Worm (Caenorhabditis elegans): ENCODE data around the gene Y105C5B.19.

- TF ChIP-seq tbx-2 (tag; optimal IDR thresholded peaks at IDR 0.05): no peak
- TF ChIP-seq ceh-2 (tag; optimal IDR thresholded peaks at IDR 0.05): no peak
- TF ChIP-seq ceh-19 (GFP tag; optimal IDR thresholded peaks at IDR 0.05): no peak
- TF ChIP-seq fkh-10 (GFP tag; optimal IDR thresholded peaks at IDR 0.05): no peak
- no peak for TF ChIP-seq tbx-7 (tag; optimal IDR thresholded peaks at IDR 0.05)
- no peak for TF ChIP-seq nhr-11 (tag; optimal IDR thresholded peaks at IDR 0.05)
- no peak for TF ChIP-seq madf-2 (tag; optimal IDR thresholded peaks at IDR 0.05)
- TF ChIP-seq pha-4 (tag; optimal IDR thresholded peaks at IDR 0.05): no peak
- no peak for TF ChIP-seq sox-4 (tag; optimal IDR thresholded peaks at IDR 0.05)
- TF ChIP-seq unc-55 (GFP tag; optimal IDR thresholded peaks at IDR 0.05): no peak
- TF ChIP-seq ama-1 (optimal IDR thresholded peaks at IDR 0.05): no peak
Observed at ce11 chrIV:15997906-15998305, 14.1 kb upstream of the Y105C5B.19 start.

Data from whole organism, late embryonic.